Fruit fly (Drosophila melanogaster) whole organism, embryonic: ENCODE data around the gene CG43401.

ENCODE experiments used
- C15 ChIP-seq: fragments of 200-800 bp; sonication (Bioruptor generic); IDR thresholded peaks from 3 replicates; pipeline ENCODE4 v1.3.6; 2022; ENCODE audit warnings: missing biosample characterization, missing genetic modification characterization
- CG11247 ChIP-seq: fragments of 200-800 bp; sonication (Bioruptor generic); IDR thresholded peaks from 2 replicates; pipeline ENCODE4 v1.3.6; 2022; ENCODE audit warnings: missing biosample characterization, missing genetic modification characterization
- CG13287 ChIP-seq: fragments of 200-800 bp; sonication (Bioruptor generic); IDR thresholded peaks from 2 replicates; pipeline ENCODE4 v1.3.6; 2022; ENCODE audit warnings: missing biosample characterization, missing genetic modification characterization; ENCODE audit not compliant: partially characterized antibody
- CG14710 ChIP-seq: fragments of 200-800 bp; sonication (Bioruptor generic); optimal IDR thresholded peaks from 3 replicates; lab custom pipeline; 2019; ENCODE audit warnings: missing biosample characterization, mild to moderate bottlenecking, missing genetic modification characterization, moderate library complexity
- CG1603 ChIP-seq: fragments of 200-800 bp; sonication (Bioruptor generic); optimal IDR thresholded peaks from 2 replicates; lab custom pipeline; 2019; ENCODE audit warnings: missing biosample characterization, mild to moderate bottlenecking, missing genetic modification characterization, moderate library complexity
- CG16863 ChIP-seq: fragments of 200-800 bp; sonication (Bioruptor generic); optimal IDR thresholded peaks from 3 replicates; lab custom pipeline; 2016; ENCODE audit warnings: missing biosample characterization, missing genetic modification characterization
- CG17328 ChIP-seq: fragments of 200-800 bp; sonication (Bioruptor generic); IDR thresholded peaks from 2 replicates; pipeline ENCODE4 v1.3.6; 2022; ENCODE audit warnings: missing biosample characterization, missing genetic modification characterization
- CG17361 ChIP-seq: fragments of 200-800 bp; sonication (Bioruptor generic); IDR thresholded peaks from 3 replicates; pipeline ENCODE4 v1.3.6; 2022; ENCODE audit warnings: missing biosample characterization, missing genetic modification characterization
- CG18011 ChIP-seq: fragments of 200-800 bp; sonication (Bioruptor generic); optimal IDR thresholded peaks from 2 replicates; lab custom pipeline; 2017; ENCODE audit warnings: missing biosample characterization, missing genetic modification characterization, mild to moderate bottlenecking, moderate library complexity, missing genotype
- CG34422 ChIP-seq: fragments of 200-800 bp; sonication (Bioruptor generic); IDR thresholded peaks from 3 replicates; pipeline ENCODE4 v1.3.6; 2022; ENCODE audit warnings: missing biosample characterization, missing genetic modification characterization
- CG4820 ChIP-seq: fragments of 200-800 bp; sonication (Bioruptor generic); optimal IDR thresholded peaks from 3 replicates; lab custom pipeline; 2016; ENCODE audit warnings: missing biosample characterization, missing genetic modification characterization
- CG6683 ChIP-seq: fragments of 200-800 bp; sonication (Bioruptor generic); optimal IDR thresholded peaks from 2 replicates; lab custom pipeline; 2017; ENCODE audit warnings: missing biosample characterization, mild to moderate bottlenecking, missing genetic modification characterization, missing genetic modification reagents
- CG6689 ChIP-seq: fragments of 200-800 bp; sonication (Bioruptor generic); IDR thresholded peaks from 2 replicates; pipeline ENCODE4 v1.3.6; 2022; ENCODE audit warnings: missing biosample characterization, missing genetic modification characterization
- CG7839 ChIP-seq: fragments of 200-800 bp; sonication (Bioruptor generic); optimal IDR thresholded peaks from 3 replicates; lab custom pipeline; 2018; ENCODE audit warnings: missing biosample characterization, mild to moderate bottlenecking, missing genetic modification characterization, moderate library complexity
- Camta ChIP-seq: fragments of 200-800 bp; sonication (Bioruptor generic); optimal IDR thresholded peaks from 2 replicates; lab custom pipeline; 2016; ENCODE audit warnings: missing biosample characterization, missing genetic modification characterization
- D ChIP-seq, 2 experiments: fragments of 200-800 bp in 1 of 2; fragments of >200 bp in 1 of 2; sonication (Bioruptor generic) in 1 of 2; optimal IDR thresholded peaks; 2 replicates in 1 of 2; 3 replicates in 1 of 2; lab custom pipeline; 2017; ENCODE audit warnings: mild to moderate bottlenecking in 1 of 2, missing biosample characterization in 1 of 2, missing genetic modification characterization in 1 of 2, missing genetic modification reagents in 1 of 2
- Doc2 ChIP-seq: fragments of 200-800 bp; sonication (Bioruptor generic); IDR thresholded peaks from 2 replicates; pipeline ENCODE4 v1.3.6; 2022; ENCODE audit warnings: missing biosample characterization, missing genetic modification characterization
- HHEX ChIP-seq: fragments of 200-800 bp; sonication (Bioruptor generic); optimal IDR thresholded peaks from 3 replicates; lab custom pipeline; 2017; ENCODE audit warnings: missing biosample characterization, mild to moderate bottlenecking, missing genetic modification characterization, missing genetic modification reagents
- HLH4C ChIP-seq: fragments of 200-800 bp; sonication (Bioruptor generic); IDR thresholded peaks from 3 replicates; pipeline ENCODE4 v1.3.6; 2022; ENCODE audit warnings: missing biosample characterization, missing genetic modification characterization; ENCODE audit not compliant: partially characterized antibody
- Hmx ChIP-seq: fragments of 200-800 bp; sonication (Bioruptor generic); optimal IDR thresholded peaks from 2 replicates; lab custom pipeline; 2016; ENCODE audit warnings: missing biosample characterization, missing genetic modification characterization
- Hr78 ChIP-seq, 2 experiments: fragments of 200-800 bp in 1 of 2; fragments of >200 bp in 1 of 2; sonication (Bioruptor generic) in 1 of 2; optimal IDR thresholded peaks; 2 replicates each; lab custom pipeline; 2017 to 2019; ENCODE audit warnings: missing biosample characterization in 2 of 2, missing genetic modification characterization in 2 of 2, mild to moderate bottlenecking in 1 of 2, moderate library complexity in 1 of 2
- Hsf ChIP-seq: fragments of 200-800 bp; sonication (Bioruptor generic); optimal IDR thresholded peaks from 3 replicates; lab custom pipeline; 2016; ENCODE audit warnings: missing biosample characterization, missing genetic modification characterization
- Kr ChIP-seq: fragments of 200-800 bp; sonication (Bioruptor generic); optimal IDR thresholded peaks from 2 replicates; lab custom pipeline; 2017; ENCODE audit warnings: missing biosample characterization, mild to moderate bottlenecking, missing genetic modification characterization
- Lim3 ChIP-seq: fragments of 200-800 bp; sonication (Bioruptor generic); IDR thresholded peaks from 2 replicates; pipeline ENCODE4 v1.3.6; 2022; ENCODE audit warnings: missing biosample characterization, missing genetic modification characterization
- MTF-1 ChIP-seq: fragments of 200-800 bp; sonication (Bioruptor generic); optimal IDR thresholded peaks from 2 replicates; lab custom pipeline; 2018; ENCODE audit warnings: missing biosample characterization, mild to moderate bottlenecking, missing genetic modification characterization, borderline replicate concordance
- Mad ChIP-seq: fragments of 200-800 bp; sonication (Bioruptor generic); optimal IDR thresholded peaks from 2 replicates; lab custom pipeline; 2016; ENCODE audit warnings: missing biosample characterization, missing genetic modification characterization
- Neu2 ChIP-seq: fragments of 200-800 bp; sonication (Bioruptor generic); optimal IDR thresholded peaks from 3 replicates; lab custom pipeline; 2016; ENCODE audit warnings: missing biosample characterization, missing genetic modification characterization, borderline replicate concordance
- Nf-YB ChIP-seq: fragments of 200-800 bp; sonication (Bioruptor generic); optimal IDR thresholded peaks from 3 replicates; lab custom pipeline; 2019; ENCODE audit warnings: missing biosample characterization, mild to moderate bottlenecking, missing genetic modification characterization, moderate library complexity
- Poxn ChIP-seq: fragments of 200-800 bp; sonication (Bioruptor generic); IDR thresholded peaks from 2 replicates; pipeline ENCODE4 v1.3.6; 2022; ENCODE audit warnings: missing biosample characterization, missing genetic modification characterization
- Rfx ChIP-seq: fragments of 200-800 bp; sonication (Bioruptor generic); IDR thresholded peaks from 2 replicates; pipeline ENCODE4 v1.3.6; 2022; ENCODE audit warnings: missing biosample characterization, missing genetic modification characterization
- Spps ChIP-seq: fragments of 200-800 bp; sonication (Bioruptor generic); optimal IDR thresholded peaks from 2 replicates; lab custom pipeline; 2018; ENCODE audit warnings: missing biosample characterization, mild to moderate bottlenecking, missing genetic modification characterization
- Stat92E ChIP-seq, 3 experiments: fragments of >200 bp in 2 of 3; fragments of 200-800 bp in 1 of 3; sonication (Bioruptor generic) in 1 of 3; optimal IDR thresholded peaks; 2 replicates each; lab custom pipeline; 2017 to 2019; ENCODE audit warnings: missing biosample characterization in 3 of 3, missing genetic modification characterization in 3 of 3, mild to moderate bottlenecking in 1 of 3, moderate library complexity in 1 of 3
- Xrp1 ChIP-seq: fragments of 200-800 bp; sonication (Bioruptor generic); IDR thresholded peaks from 2 replicates; pipeline ENCODE4 v1.3.6; 2022; ENCODE audit warnings: missing biosample characterization, missing genetic modification characterization
- ab ChIP-seq: fragments of 200-800 bp; sonication (Bioruptor generic); optimal IDR thresholded peaks from 2 replicates; lab custom pipeline; 2016; ENCODE audit warnings: missing biosample characterization, missing genetic modification characterization
- bcd ChIP-seq: fragments of 200-800 bp; sonication (Bioruptor generic); optimal IDR thresholded peaks from 2 replicates; lab custom pipeline; 2017; ENCODE audit warnings: missing biosample characterization, mild to moderate bottlenecking, missing genetic modification characterization
- chn ChIP-seq: fragments of 200-800 bp; sonication (Bioruptor generic); optimal IDR thresholded peaks from 2 replicates; lab custom pipeline; 2016; ENCODE audit warnings: missing biosample characterization, missing genetic modification characterization
- cwo ChIP-seq: fragments of 200-800 bp; sonication (Bioruptor generic); optimal IDR thresholded peaks from 3 replicates; lab custom pipeline; 2017; ENCODE audit warnings: missing biosample characterization, missing genetic modification characterization, mild to moderate bottlenecking, moderate library complexity, missing genetic modification reagents
- dan ChIP-seq: fragments of 200-800 bp; sonication (Bioruptor generic); IDR thresholded peaks from 2 replicates; pipeline ENCODE4 v1.3.6; 2022; ENCODE audit warnings: missing biosample characterization, missing genetic modification characterization
- dati ChIP-seq: fragments of 200-800 bp; sonication (Bioruptor generic); IDR thresholded peaks from 2 replicates; pipeline ENCODE4 v1.3.6; 2022; ENCODE audit warnings: missing biosample characterization, missing genetic modification characterization
- dpn ChIP-seq, 2 experiments: fragments of 200-800 bp; sonication (Bioruptor generic); optimal IDR thresholded peaks; 3 replicates each; lab custom pipeline; 2016; ENCODE audit warnings: missing biosample characterization in 2 of 2, missing genetic modification characterization in 2 of 2
- dysf ChIP-seq: fragments of 200-800 bp; sonication (Bioruptor generic); IDR thresholded peaks from 3 replicates; pipeline ENCODE4 v1.3.6; 2022; ENCODE audit warnings: missing biosample characterization, missing genetic modification characterization
- eve ChIP-seq, 2 experiments: fragments of >200 bp; optimal IDR thresholded peaks; 2 replicates each; lab custom pipeline; 2017; ENCODE audit warnings: missing biosample characterization in 2 of 2, missing genetic modification characterization in 2 of 2
- fd64A ChIP-seq: fragments of 200-800 bp; sonication (Bioruptor generic); optimal IDR thresholded peaks from 3 replicates; lab custom pipeline; 2018; ENCODE audit warnings: missing biosample characterization, mild to moderate bottlenecking, missing genetic modification characterization
- jigr1 ChIP-seq: fragments of 200-800 bp; sonication (Bioruptor generic); IDR thresholded peaks from 3 replicates; pipeline ENCODE4 v1.3.6; 2022; ENCODE audit warnings: missing biosample characterization, missing genetic modification characterization
- pum ChIP-seq: fragments of 200-800 bp; sonication (Bioruptor generic); optimal IDR thresholded peaks from 2 replicates; lab custom pipeline; 2016; ENCODE audit warnings: missing biosample characterization, missing genetic modification characterization
- pzg ChIP-seq: fragments of 200-800 bp; sonication (Bioruptor generic); optimal IDR thresholded peaks from 3 replicates; lab custom pipeline; 2018; ENCODE audit warnings: missing biosample characterization, mild to moderate bottlenecking, missing genetic modification characterization, moderate library complexity
- ssp ChIP-seq: fragments of 200-800 bp; sonication (Bioruptor generic); IDR thresholded peaks from 2 replicates; pipeline ENCODE4 v1.3.6; 2022; ENCODE audit warnings: missing biosample characterization, missing genetic modification characterization
- tup ChIP-seq: fragments of 200-800 bp; sonication (Bioruptor generic); optimal IDR thresholded peaks from 2 replicates; lab custom pipeline; 2016; ENCODE audit warnings: missing biosample characterization, mild to moderate bottlenecking, missing genetic modification characterization, moderate library complexity
- unpg ChIP-seq: fragments of 200-800 bp; sonication (Bioruptor generic); optimal IDR thresholded peaks from 3 replicates; lab custom pipeline; 2018; ENCODE audit warnings: missing biosample characterization, mild to moderate bottlenecking, missing genetic modification characterization, moderate library complexity

The CG43401 gene

dm6 chr2L:1428290-1428689, at the start of gene CG43401 (continued):
- TF ChIP-seq CG6689 (GFP tag; lab: Robert Waterston, UW) (peak; percentile 70), Hr78 (GFP tag; optimal IDR thresholded peaks at IDR 0.05; lab: Kevin White, UChicago) (peak in 1 of 2 experiments; percentile 57), tup (no peak), Rfx (GFP tag; lab: Robert Waterston, UW) (0 out of 2 replicates have a peak, but pooled peaks have one; percentile 46), CG18011 (GFP tag; lab: Kevin White, UChicago) (peak; percentile 24), CG16863 (GFP tag; lab: Kevin White, UChicago) (peak; percentile 45), bcd (GFP tag; lab: Kevin White, UChicago) (peak; percentile 3), CG6683 (GFP tag; lab: Kevin White, UChicago) (no peak), HHEX (peak; percentile 31), eve (GFP tag; optimal IDR thresholded peaks at IDR 0.05; lab: Kevin White, UChicago) (peak in 1 of 2 experiments; percentile 77), CG7839 (tag; lab: Kevin White, UChicago) (peak; percentile 58), Kr (GFP tag; lab: Kevin White, UChicago) (no peak), Hmx (no peak), Neu2 (no peak), ssp (peak; percentile 46), CG4820 (GFP tag; lab: Kevin White, UChicago) (peak; percentile 42), MTF-1 (no peak), Camta (GFP tag; lab: Kevin White, UChicago) (peak; percentile 60), unpg (GFP tag; lab: Kevin White, UChicago) (peak; percentile 64), HLH4C (no peak), CG34422 (GFP tag; lab: Robert Waterston, UW) (peak; percentile 60; the same call in 2 of the 3 replicates), pum (GFP tag; lab: Kevin White, UChicago) (peak; percentile 36), jigr1 (no peak), dysf (peak; percentile 76), CG17361 (GFP tag; lab: Robert Waterston, UW) (peak; percentile 45; the same call in 1 of the 3 replicates), Xrp1 (GFP tag; lab: Robert Waterston, UW) (peak; percentile 71), Nf-YB (GFP tag; lab: Kevin White, UChicago) (no peak), dan (GFP tag; lab: Robert Waterston, UW) (no peak), Mad (GFP tag; lab: Kevin White, UChicago) (peak; percentile 3), CG11247 (GFP tag; lab: Robert Waterston, UW) (peak; percentile 47; the same call in 1 of the 2 replicates), CG17328 (GFP tag; lab: Robert Waterston, UW) (peak; percentile 74), C15 (0 out of 3 replicates have a peak, but pooled peaks have one; percentile 6), ab (GFP tag; lab: Kevin White, UChicago) (peak; percentile 10), Doc2 (GFP tag; lab: Robert Waterston, UW) (no peak), pzg (GFP tag; lab: Kevin White, UChicago) (no peak), dati (GFP tag; lab: Robert Waterston, UW) (no peak), fd64A (GFP tag; lab: Kevin White, UChicago) (no peak), cwo (GFP tag; lab: Kevin White, UChicago) (no peak), chn (peak; percentile 32), Poxn (no peak), D (optimal IDR thresholded peaks at IDR 0.05; lab: Kevin White, UChicago) (no peak), D (GFP tag; optimal IDR thresholded peaks at IDR 0.05; lab: Kevin White, UChicago) (no peak), Lim3 (GFP tag; lab: Robert Waterston, UW) (no peak), dpn (GFP tag; optimal IDR thresholded peaks at IDR 0.05; lab: Kevin White, UChicago) (peak; percentile 13 to 38), CG13287 (GFP tag; lab: Robert Waterston, UW) (no peak), CG1603 (peak; percentile 43), Stat92E (GFP tag; optimal IDR thresholded peaks at IDR 0.05; lab: Kevin White, UChicago) (no peak), Spps (tag; lab: Kevin White, UChicago) (no peak), Hsf (GFP tag; lab: Kevin White, UChicago) (peak; percentile 58), CG14710 (tag; lab: Kevin White, UChicago) (peak; percentile 6)
